Fruit fly (Drosophila melanogaster) whole organism, embryonic: ENCODE data around the gene mRpS9.

Experiments used
- Aef1 ChIP-seq: fragments of 200-800 bp; sonication (Bioruptor generic); IDR thresholded peaks from 3 replicates; pipeline ENCODE4 v1.3.6; 2022; ENCODE audit warnings: missing biosample characterization, missing genetic modification characterization
- CG2875 ChIP-seq: fragments of 200-800 bp; sonication (Bioruptor generic); optimal IDR thresholded peaks from 2 replicates; lab custom pipeline; 2017; ENCODE audit warnings: missing biosample characterization, mild to moderate bottlenecking, missing genetic modification characterization, missing genetic modification reagents
- CG7786 ChIP-seq: fragments of 200-800 bp; sonication (Bioruptor generic); optimal IDR thresholded peaks from 2 replicates; lab custom pipeline; 2016; ENCODE audit warnings: missing biosample characterization, missing genetic modification characterization
- her ChIP-seq: fragments of 200-800 bp; sonication (Bioruptor generic); optimal IDR thresholded peaks from 2 replicates; lab custom pipeline; 2016; ENCODE audit warnings: missing biosample characterization, missing genetic modification characterization
- zf30C ChIP-seq: fragments of 200-800 bp; sonication (Bioruptor generic); optimal IDR thresholded peaks from 3 replicates; lab custom pipeline; 2018; ENCODE audit warnings: missing biosample characterization, mild to moderate bottlenecking, missing genetic modification characterization

- no peak for TF ChIP-seq Aef1
- no peak for TF ChIP-seq CG2875
- TF ChIP-seq her (GFP tag; lab: Kevin White, UChicago) = no peak
- TF ChIP-seq zf30C (GFP tag; lab: Kevin White, UChicago) = no peak
- TF ChIP-seq CG7786 (GFP tag; lab: Kevin White, UChicago) = no peak
Observed at dm6 chr3R:7944699-7945349, 42.4 kb upstream of the mRpS9 start.
